Worm (Caenorhabditis elegans) whole organism, young adult: ENCODE data around the gene R05G6.10.

Experiments
- B0035.1 ChIP-seq: sonication (generic microtip); optimal IDR thresholded peaks from 2 replicates; lab custom pipeline; 2016; ENCODE audit warnings: missing genetic modification characterization, mild to moderate bottlenecking, missing compliant biosample characterization, missing genotype, missing genetic modification reagents
- B0336.3 ChIP-seq: fragments of 200-800 bp; sonication (Bioruptor generic); IDR thresholded peaks from 2 replicates; pipeline ENCODE4 v1.3.6; 2022; ENCODE audit warnings: missing genetic modification characterization, missing compliant biosample characterization
- C17E4.6 ChIP-seq: fragments of 200-800 bp; sonication (Bioruptor generic); IDR thresholded peaks from 2 replicates; pipeline ENCODE4 v1.3.6; 2022; ENCODE audit warnings: missing genetic modification reagents, missing genetic modification characterization, missing compliant biosample characterization
- D2030.7 ChIP-seq: fragments of 200-800 bp; sonication (Bioruptor generic); IDR thresholded peaks from 2 replicates; pipeline ENCODE4 v1.3.6; 2022; ENCODE audit warnings: missing genetic modification reagents, missing genetic modification characterization, missing compliant biosample characterization
- F10E7.11 ChIP-seq: sonication (generic microtip); optimal IDR thresholded peaks from 2 replicates; lab custom pipeline; 2017; ENCODE audit warnings: mild to moderate bottlenecking, missing genetic modification characterization, moderate library complexity, missing compliant biosample characterization
- F23B12.7 ChIP-seq: sonication (generic microtip); optimal IDR thresholded peaks from 2 replicates; lab custom pipeline; 2017; ENCODE audit warnings: missing genetic modification characterization, mild to moderate bottlenecking, missing compliant biosample characterization, antibody characterized with exemption, moderate library complexity; ENCODE audit not compliant: insufficient read depth
- F37B4.10 ChIP-seq: fragments of 200-800 bp; sonication (Bioruptor generic); IDR thresholded peaks from 2 replicates; pipeline ENCODE4 v1.3.6; 2022; ENCODE audit warnings: missing genetic modification characterization, missing compliant biosample characterization
- F39B2.1 ChIP-seq: fragments of 200-800 bp; sonication (Bioruptor generic); IDR thresholded peaks from 2 replicates; pipeline ENCODE4 v1.3.6; 2022; ENCODE audit warnings: missing genetic modification reagents, missing genetic modification characterization, missing compliant biosample characterization
- F49E8.2 ChIP-seq: sonication (generic microtip); optimal IDR thresholded peaks from 3 replicates; lab custom pipeline; 2017; ENCODE audit warnings: missing genetic modification characterization, mild to moderate bottlenecking, missing compliant biosample characterization, antibody characterized with exemption, moderate library complexity; ENCODE audit not compliant: insufficient read depth
- K12H6.12 ChIP-seq: fragments of 200-800 bp; sonication (Bioruptor generic); optimal IDR thresholded peaks from 2 replicates; lab custom pipeline; 2018; ENCODE audit warnings: mild to moderate bottlenecking, missing genetic modification characterization, missing compliant biosample characterization
- Y53F4B.3 ChIP-seq: fragments of 200-800 bp; sonication (Bioruptor generic); IDR thresholded peaks from 2 replicates; pipeline ENCODE4 v1.3.6; 2022; ENCODE audit warnings: missing genetic modification reagents, missing genetic modification characterization, missing compliant biosample characterization
- Y53G8AR.9 ChIP-seq: fragments of 200-800 bp; sonication (Bioruptor generic); conservative IDR thresholded peaks from 2 replicates; pipeline ENCODE4 v1.3.6; 2022; ENCODE audit warnings: missing genetic modification reagents, missing genetic modification characterization, missing compliant biosample characterization
- Y56A3A.18 ChIP-seq: fragments of 200-800 bp; sonication (Bioruptor generic); IDR thresholded peaks from 2 replicates; pipeline ENCODE4 v1.3.6; 2022; ENCODE audit warnings: missing genetic modification reagents, missing genetic modification characterization, missing compliant biosample characterization
- Y79H2A.3 ChIP-seq: fragments of 200-800 bp; sonication (Bioruptor generic); conservative IDR thresholded peaks from 2 replicates; pipeline ENCODE4 v1.3.6; 2022; ENCODE audit warnings: missing genetic modification reagents, missing genetic modification characterization, missing compliant biosample characterization
- athp-1 ChIP-seq: sonication (generic microtip); optimal IDR thresholded peaks from 2 replicates; lab custom pipeline; 2017; ENCODE audit warnings: mild to moderate bottlenecking, missing genetic modification characterization, missing compliant biosample characterization
- attf-3 ChIP-seq: fragments of 200-800 bp; sonication (Bioruptor generic); conservative IDR thresholded peaks from 2 replicates; pipeline ENCODE4 v1.3.6; 2022; ENCODE audit warnings: missing genetic modification reagents, missing genetic modification characterization, missing compliant biosample characterization
- bed-1 ChIP-seq: fragments of 200-800 bp; sonication (Bioruptor generic); IDR thresholded peaks from 2 replicates; pipeline ENCODE4 v1.3.6; 2022; ENCODE audit warnings: missing genetic modification reagents, missing genetic modification characterization, missing compliant biosample characterization
- ceh-58 ChIP-seq: fragments of 200-800 bp; sonication (Bioruptor generic); IDR thresholded peaks from 2 replicates; pipeline ENCODE4 v1.3.6; 2022; ENCODE audit warnings: missing genetic modification characterization, missing compliant biosample characterization
- ceh-79 ChIP-seq: sonication (generic microtip); optimal IDR thresholded peaks from 2 replicates; lab custom pipeline; 2017; ENCODE audit warnings: mild to moderate bottlenecking, missing genetic modification characterization, missing compliant biosample characterization
- ceh-91 ChIP-seq: fragments of 200-800 bp; sonication (Bioruptor generic); IDR thresholded peaks from 2 replicates; pipeline ENCODE4 v1.3.6; 2022; ENCODE audit warnings: missing genetic modification reagents, missing genetic modification characterization, missing compliant biosample characterization
- dpl-1 ChIP-seq: fragments of 150-350 bp; optimal IDR thresholded peaks from 2 replicates; lab custom pipeline; 2014; ENCODE audit warnings: missing biosample characterization, missing genetic modification reagents, missing genetic modification characterization
- efl-1 ChIP-seq: fragments of 150-350 bp; optimal IDR thresholded peaks from 2 replicates; lab custom pipeline; 2014; ENCODE audit warnings: missing biosample characterization, missing genetic modification reagents, missing genetic modification characterization
- ekl-4 ChIP-seq: fragments of 200-800 bp; sonication (Bioruptor generic); IDR thresholded peaks from 2 replicates; pipeline ENCODE4 v1.3.6; 2022; ENCODE audit warnings: missing genetic modification reagents, missing genetic modification characterization, missing compliant biosample characterization
- him-1 ChIP-seq: sonication (generic microtip); optimal IDR thresholded peaks from 2 replicates; lab custom pipeline; 2016; ENCODE audit warnings: missing genotype, missing genetic modification reagents, missing genetic modification characterization, missing compliant biosample characterization
- hmg-1.2 ChIP-seq: fragments of 200-800 bp; sonication (Bioruptor generic); IDR thresholded peaks from 2 replicates; pipeline ENCODE4 v1.3.6; 2022; ENCODE audit warnings: missing genetic modification reagents, missing genetic modification characterization, missing compliant biosample characterization
- hmg-20 ChIP-seq: fragments of 200-800 bp; sonication (Bioruptor generic); IDR thresholded peaks from 2 replicates; pipeline ENCODE4 v1.3.6; 2022; ENCODE audit warnings: missing genetic modification reagents, missing genetic modification characterization, missing compliant biosample characterization
- hrde-1 ChIP-seq: sonication (generic microtip); optimal IDR thresholded peaks from 2 replicates; lab custom pipeline; 2016; ENCODE audit warnings: missing genetic modification characterization, mild to moderate bottlenecking, missing compliant biosample characterization, moderate library complexity, missing genotype, missing genetic modification reagents, borderline replicate concordance
- let-607 ChIP-seq, 2 experiments: fragments of 200-800 bp in 1 of 2; sonication (Bioruptor generic) in 1 of 2; sonication (generic microtip) in 1 of 2; optimal IDR thresholded peaks; 2 replicates each; lab custom pipeline; 2016 to 2018; ENCODE audit warnings: mild to moderate bottlenecking in 2 of 2, missing compliant biosample characterization in 2 of 2, missing genetic modification characterization in 2 of 2, moderate library complexity in 2 of 2, missing genotype in 1 of 2
- lin-35 ChIP-seq, 3 experiments: fragments of 150-350 bp in 2 of 3; sonication (generic microtip) in 1 of 3; optimal IDR thresholded peaks; 2 replicates each; lab custom pipeline; 2014 to 2018; ENCODE audit warnings: missing biosample characterization in 3 of 3, missing genetic modification characterization in 3 of 3, missing genetic modification reagents in 3 of 3
- madf-8 ChIP-seq: fragments of 200-800 bp; sonication (Bioruptor generic); conservative IDR thresholded peaks from 2 replicates; pipeline ENCODE4 v1.3.6; 2022; ENCODE audit warnings: missing genetic modification reagents, missing genetic modification characterization, missing compliant biosample characterization
- mcd-1 ChIP-seq: fragments of 200-800 bp; sonication (Bioruptor generic); IDR thresholded peaks from 2 replicates; pipeline ENCODE4 v1.3.6; 2022; ENCODE audit warnings: missing genetic modification reagents, missing genetic modification characterization, missing compliant biosample characterization
- mes-4 ChIP-seq: sonication (generic microtip); optimal IDR thresholded peaks from 2 replicates; lab custom pipeline; 2016; ENCODE audit warnings: missing genotype, missing genetic modification characterization, missing compliant biosample characterization
- nfya-1 ChIP-seq: sonication (generic microtip); optimal IDR thresholded peaks from 2 replicates; lab custom pipeline; 2017; ENCODE audit warnings: antibody characterized with exemption, missing compliant biosample characterization, missing genetic modification characterization, borderline replicate concordance; ENCODE audit not compliant: insufficient read depth
- nhr-120 ChIP-seq: fragments of 200-800 bp; sonication (Bioruptor generic); IDR thresholded peaks from 2 replicates; pipeline ENCODE4 v1.3.6; 2022; ENCODE audit warnings: missing genetic modification characterization, missing compliant biosample characterization
- nhr-90 ChIP-seq: sonication (generic microtip); optimal IDR thresholded peaks from 2 replicates; lab custom pipeline; 2016; ENCODE audit warnings: missing genotype, mild to moderate bottlenecking, missing genetic modification characterization, missing compliant biosample characterization
- pbrm-1 ChIP-seq: fragments of 200-800 bp; sonication (Bioruptor generic); IDR thresholded peaks from 2 replicates; pipeline ENCODE4 v1.3.6; 2022; ENCODE audit warnings: missing genetic modification reagents, missing genetic modification characterization, missing compliant biosample characterization
- rec-8 ChIP-seq, 2 experiments: sonication (generic microtip); optimal IDR thresholded peaks; 2 replicates each; lab custom pipeline; 2016; ENCODE audit warnings: mild to moderate bottlenecking in 2 of 2, missing genetic modification characterization in 2 of 2, missing genetic modification reagents in 2 of 2, missing genotype in 2 of 2, missing biosample characterization in 1 of 2, missing compliant biosample characterization in 1 of 2, moderate library complexity in 1 of 2
- sea-2 ChIP-seq: fragments of 200-800 bp; sonication (Bioruptor generic); IDR thresholded peaks from 2 replicates; pipeline ENCODE4 v1.3.6; 2022; ENCODE audit warnings: missing genetic modification characterization, missing compliant biosample characterization
- snpc-4 ChIP-seq, 5 experiments: fragments of 150-350 bp in 1 of 5; sonication (generic microtip) in 4 of 5; optimal IDR thresholded peaks; 2 replicates each; lab custom pipeline; 2014 to 2018; ENCODE audit warnings: missing genetic modification characterization in 5 of 5, missing biosample characterization in 3 of 5, antibody characterized with exemption in 2 of 5, mild to moderate bottlenecking in 2 of 5, missing compliant biosample characterization in 2 of 5, missing genotype in 2 of 5, moderate library complexity in 2 of 5, missing genetic modification reagents in 1 of 5
- somi-1 ChIP-seq: fragments of 200-800 bp; sonication (Bioruptor generic); optimal IDR thresholded peaks from 2 replicates; lab custom pipeline; 2018; ENCODE audit warnings: mild to moderate bottlenecking, missing genetic modification characterization, missing compliant biosample characterization
- tlf-1 ChIP-seq: fragments of 200-800 bp; sonication (Bioruptor generic); optimal IDR thresholded peaks from 2 replicates; lab custom pipeline; 2018; ENCODE audit warnings: mild to moderate bottlenecking, missing genetic modification characterization, missing compliant biosample characterization
- unc-62 ChIP-seq: fragments of 150-350 bp; optimal IDR thresholded peaks from 2 replicates; lab custom pipeline; 2014; ENCODE audit warnings: missing biosample characterization, missing genetic modification reagents, missing genetic modification characterization
- zim-3 ChIP-seq: sonication (generic microtip); optimal IDR thresholded peaks from 2 replicates; lab custom pipeline; 2017; ENCODE audit warnings: mild to moderate bottlenecking, missing genetic modification characterization, moderate library complexity, missing compliant biosample characterization
- ztf-18 ChIP-seq: sonication (generic microtip); optimal IDR thresholded peaks from 2 replicates; lab custom pipeline; 2016; ENCODE audit warnings: missing genotype, mild to moderate bottlenecking, missing genetic modification characterization, missing compliant biosample characterization
- ztf-26 ChIP-seq: sonication (generic microtip); optimal IDR thresholded peaks from 2 replicates; lab custom pipeline; 2017; ENCODE audit warnings: missing genetic modification characterization, missing compliant biosample characterization
- ztf-6 ChIP-seq: fragments of 200-800 bp; sonication (Bioruptor generic); IDR thresholded peaks from 2 replicates; pipeline ENCODE4 v1.3.6; 2022; ENCODE audit warnings: missing genetic modification reagents, missing genetic modification characterization, missing compliant biosample characterization

R05G6.10 gene

DNA sequence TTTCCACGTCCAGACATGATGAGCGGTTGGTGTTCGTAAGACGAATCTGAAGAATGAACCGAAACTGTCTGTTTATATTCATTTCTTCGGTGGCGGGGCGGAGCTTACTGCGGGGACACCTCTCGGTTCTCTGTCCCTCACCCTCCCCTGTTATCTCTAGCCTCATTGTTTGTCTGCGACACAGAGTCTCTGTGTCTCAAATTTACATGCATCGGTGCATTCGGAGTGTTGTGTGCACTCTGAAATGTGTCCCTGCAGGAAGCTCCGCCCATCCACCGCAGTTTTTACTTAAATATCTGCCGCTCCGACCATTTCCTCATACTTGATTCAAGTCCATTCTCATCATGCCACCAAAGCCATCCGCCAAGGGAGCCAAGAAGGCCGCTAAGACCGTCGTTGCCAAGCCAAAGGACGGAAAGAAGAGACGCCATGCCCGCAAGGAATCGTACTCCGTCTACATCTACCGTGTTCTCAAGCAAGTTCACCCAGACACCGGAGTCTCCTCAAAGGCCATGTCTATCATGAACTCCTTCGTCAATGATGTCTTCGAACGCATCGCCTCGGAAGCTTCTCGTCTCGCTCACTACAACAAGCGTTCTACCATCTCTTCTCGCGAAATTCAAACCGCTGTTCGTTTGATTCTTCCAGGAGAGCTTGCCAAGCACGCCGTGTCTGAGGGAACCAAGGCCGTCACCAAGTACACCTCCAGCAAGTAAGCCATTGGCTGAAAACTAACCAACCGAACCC lies 56.0 kb downstream of the R05G6.10 start, which contains the start of the genes his-61 and his-62 (continued):
- TF ChIP-seq Y53F4B.3 (no peak), Y79H2A.3 (GFP tag; lab: Robert Waterston, UW) (peak; percentile 10; the same call in 1 of the 2 replicates), K12H6.12 (no peak), hmg-20 (no peak), nfya-1 (tag; lab: Kevin White, UChicago) (no peak), D2030.7 (GFP tag; lab: Robert Waterston, UW) (peak; percentile 68), dpl-1 (GFP tag; lab: Kevin White, UChicago) (no peak), madf-8 (0 out of 2 replicates have a peak, but pooled peaks have one; percentile 26), somi-1 (GFP tag; lab: Kevin White, UChicago) (no peak), nhr-120 (GFP tag; lab: Robert Waterston, UW) (no peak), hrde-1 (tag; lab: Kevin White, UChicago) (peak; percentile 20), let-607 (tag; optimal IDR thresholded peaks at IDR 0.05; lab: Kevin White, UChicago) (no peak), F49E8.2 (peak; percentile 89), B0035.1 (tag; lab: Kevin White, UChicago) (no peak), sea-2 (no peak), mes-4 (tag; lab: Kevin White, UChicago) (no peak), hmg-1.2 (peak; percentile 80), C17E4.6 (GFP tag; lab: Robert Waterston, UW) (peak; percentile 32; the same call in 1 of the 2 replicates), mcd-1 (GFP tag; lab: Robert Waterston, UW) (peak; percentile 51), lin-35 (GFP tag; optimal IDR thresholded peaks at IDR 0.05; lab: Kevin White, UChicago) (no peak), Y56A3A.18 (GFP tag; lab: Robert Waterston, UW) (no peak), nhr-90 (peak; percentile 42), ekl-4 (GFP tag; lab: Robert Waterston, UW) (peak; percentile 39), F39B2.1 (peak; percentile 98), unc-62 (GFP tag; lab: Kevin White, UChicago) (no peak), ceh-91 (peak; percentile 22), zim-3 (no peak), snpc-4 (GFP tag; optimal IDR thresholded peaks at IDR 0.05; lab: Kevin White, UChicago) (no peak), snpc-4 (tag; optimal IDR thresholded peaks at IDR 0.05; lab: Kevin White, UChicago) (peak; percentile 4 to 74 (median 61)), attf-3 (no peak), Y53G8AR.9 (GFP tag; lab: Robert Waterston, UW) (peak; percentile 56), pbrm-1 (GFP tag; lab: Robert Waterston, UW) (peak; percentile 63; the same call in 1 of the 2 replicates), ceh-79 (tag; lab: Kevin White, UChicago) (no peak), F10E7.11 (no peak), ztf-18 (peak; percentile 29), him-1 (tag; lab: Kevin White, UChicago) (no peak), ztf-6 (GFP tag; lab: Robert Waterston, UW) (no peak), F37B4.10 (GFP tag; lab: Robert Waterston, UW) (no peak), ceh-58 (GFP tag; lab: Robert Waterston, UW) (no peak), F23B12.7 (tag; lab: Kevin White, UChicago) (no peak), B0336.3 (GFP tag; lab: Robert Waterston, UW) (peak; percentile 46; the same call in 1 of the 2 replicates), tlf-1 (GFP tag; lab: Kevin White, UChicago) (peak; percentile 23), bed-1 (GFP tag; lab: Robert Waterston, UW) (no peak), efl-1 (GFP tag; lab: Kevin White, UChicago) (no peak), rec-8 (tag; optimal IDR thresholded peaks at IDR 0.05; lab: Kevin White, UChicago) (no peak), ztf-26 (tag; lab: Kevin White, UChicago) (no peak), athp-1 (tag; lab: Kevin White, UChicago) (no peak)
